Worm (Caenorhabditis elegans): Measurements from ENCODE around the gene C18G1.7.

DNA sequence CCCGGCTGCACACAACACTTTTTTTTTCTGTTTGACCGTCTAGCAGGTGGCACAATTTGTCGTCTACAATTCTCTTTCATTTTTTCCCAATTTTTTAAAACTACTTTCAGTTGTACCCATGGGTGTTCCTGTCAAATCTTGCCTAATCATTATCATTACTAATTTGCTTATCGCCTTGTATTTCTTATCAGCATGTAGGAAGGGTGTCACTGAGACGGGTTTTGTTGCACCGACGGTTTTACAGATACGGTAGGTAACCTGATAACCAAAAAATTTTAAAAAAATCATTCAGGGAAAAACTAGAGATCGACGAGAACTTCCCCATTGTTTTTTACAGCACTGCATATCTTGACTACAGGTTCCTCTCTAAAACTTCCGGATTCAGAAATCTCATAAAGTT is 7.6 kb upstream of the C18G1.7 start, which contains the start of gene F39G3.2:
- TF ChIP-seq skn-1 (tag; optimal IDR thresholded peaks at IDR 0.05) (no peak), unc-62 (GFP tag; optimal IDR thresholded peaks at IDR 0.05) (no peak), ama-1 (optimal IDR thresholded peaks at IDR 0.05) (no peak), unc-39 (tag; optimal IDR thresholded peaks at IDR 0.05) (no peak), gmeb-1 (tag; optimal IDR thresholded peaks at IDR 0.05) (no peak), snpc-4 (tag; optimal IDR thresholded peaks at IDR 0.05) (no peak), ztf-4 (tag; optimal IDR thresholded peaks at IDR 0.05) (no peak), mdl-1 (tag; optimal IDR thresholded peaks at IDR 0.05) (no peak), nhr-23 (tag; optimal IDR thresholded peaks at IDR 0.05) (no peak), Y55F3AM.14 (GFP tag; optimal IDR thresholded peaks at IDR 0.05) (no peak), lsy-2 (tag; optimal IDR thresholded peaks at IDR 0.05) (no peak), nhr-10 (tag; optimal IDR thresholded peaks at IDR 0.05) (no peak)

Measured in whole organism, L2 larva.